Worm (Caenorhabditis elegans) whole organism, L3 larva: Measurements from ENCODE around the gene srw-145.

Experiments used
- ZK546.5 ChIP-seq: sonication (generic microtip); optimal IDR thresholded peaks from 2 replicates; lab custom pipeline; 2017; ENCODE audit warnings: missing biosample characterization, missing genetic modification characterization
- ama-1 ChIP-seq: fragments of 150-350 bp; optimal IDR thresholded peaks from 2 replicates; lab custom pipeline; 2018
- ceh-16 ChIP-seq: sonication (generic microtip); optimal IDR thresholded peaks from 2 replicates; lab custom pipeline; 2017; ENCODE audit warnings: missing biosample characterization, missing genetic modification characterization
- ceh-28 ChIP-seq: fragments of 150-350 bp; optimal IDR thresholded peaks from 2 replicates; lab custom pipeline; 2014; ENCODE audit warnings: missing biosample characterization, missing genetic modification reagents, missing genetic modification characterization
- daf-12 ChIP-seq: fragments of 150-350 bp; optimal IDR thresholded peaks from 2 replicates; lab custom pipeline; 2014; ENCODE audit warnings: missing biosample characterization, missing genetic modification reagents, missing genetic modification characterization
- egl-27 ChIP-seq: sonication (generic microtip); optimal IDR thresholded peaks from 4 replicates; lab custom pipeline; 2017; ENCODE audit warnings: missing biosample characterization, missing genetic modification reagents, missing genetic modification characterization
- egl-5 ChIP-seq: fragments of 150-350 bp; optimal IDR thresholded peaks from 2 replicates; lab custom pipeline; 2017; ENCODE audit warnings: missing biosample characterization, missing genetic modification reagents, missing genetic modification characterization, inconsistent platforms
- elt-1 ChIP-seq: fragments of 150-350 bp; optimal IDR thresholded peaks from 2 replicates; lab custom pipeline; 2014; ENCODE audit warnings: missing biosample characterization, missing genetic modification characterization
- elt-2 ChIP-seq: sonication (generic microtip); optimal IDR thresholded peaks from 2 replicates; lab custom pipeline; 2016; ENCODE audit warnings: missing genetic modification reagents, mild to moderate bottlenecking, missing genetic modification characterization, missing compliant biosample characterization
- eor-1 ChIP-seq, 2 experiments: fragments of 150-350 bp; optimal IDR thresholded peaks; 2 replicates each; lab custom pipeline; 2014 to 2018; ENCODE audit warnings: missing biosample characterization in 2 of 2, missing genetic modification characterization in 2 of 2
- fkh-10 ChIP-seq: sonication (generic microtip); optimal IDR thresholded peaks from 2 replicates; lab custom pipeline; 2017; ENCODE audit warnings: missing biosample characterization, missing genetic modification reagents, missing genetic modification characterization
- fos-1 ChIP-seq: fragments of 150-350 bp; optimal IDR thresholded peaks from 2 replicates; lab custom pipeline; 2014; ENCODE audit warnings: missing biosample characterization, missing genetic modification characterization
- hmg-11 ChIP-seq: sonication (generic microtip); optimal IDR thresholded peaks from 2 replicates; lab custom pipeline; 2016; ENCODE audit warnings: missing genetic modification characterization, missing compliant biosample characterization
- jun-1 ChIP-seq: fragments of 150-350 bp; optimal IDR thresholded peaks from 2 replicates; lab custom pipeline; 2014; ENCODE audit warnings: missing biosample characterization, missing genetic modification reagents, missing genetic modification characterization
- lsy-12 ChIP-seq: sonication (generic microtip); optimal IDR thresholded peaks from 2 replicates; lab custom pipeline; 2016; ENCODE audit warnings: mild to moderate bottlenecking, missing genetic modification characterization, missing compliant biosample characterization
- mdl-1 ChIP-seq: fragments of 150-350 bp; optimal IDR thresholded peaks from 2 replicates; lab custom pipeline; 2014; ENCODE audit warnings: missing biosample characterization, missing genetic modification characterization
- mml-1 ChIP-seq: fragments of 150-350 bp; sonication (generic microtip); optimal IDR thresholded peaks from 3 replicates; lab custom pipeline; 2014; ENCODE audit warnings: missing biosample characterization, missing genetic modification characterization
- nfya-1 ChIP-seq: sonication (generic microtip); optimal IDR thresholded peaks from 2 replicates; lab custom pipeline; 2017; ENCODE audit warnings: missing genetic modification characterization, mild to moderate bottlenecking, missing compliant biosample characterization, antibody characterized with exemption, moderate library complexity; ENCODE audit not compliant: insufficient read depth
- nhr-11 ChIP-seq: fragments of 150-350 bp; optimal IDR thresholded peaks from 2 replicates; lab custom pipeline; 2014; ENCODE audit warnings: missing biosample characterization, missing genetic modification characterization
- nhr-23 ChIP-seq: fragments of 150-350 bp; optimal IDR thresholded peaks from 2 replicates; lab custom pipeline; 2014; ENCODE audit warnings: missing biosample characterization, missing genetic modification reagents, missing genetic modification characterization
- nhr-237 ChIP-seq: fragments of 150-350 bp; optimal IDR thresholded peaks from 2 replicates; lab custom pipeline; 2014; ENCODE audit warnings: missing biosample characterization, missing genetic modification characterization
- nhr-28 ChIP-seq: fragments of 150-350 bp; optimal IDR thresholded peaks from 2 replicates; lab custom pipeline; 2014; ENCODE audit warnings: missing biosample characterization, missing genetic modification characterization
- nhr-43 ChIP-seq: sonication (generic microtip); optimal IDR thresholded peaks from 2 replicates; lab custom pipeline; 2016; ENCODE audit warnings: mild to moderate bottlenecking, missing genetic modification characterization, missing compliant biosample characterization; ENCODE audit not compliant: poor library complexity, severe bottlenecking
- nhr-67 ChIP-seq: fragments of 150-350 bp; optimal IDR thresholded peaks from 2 replicates; lab custom pipeline; 2014; ENCODE audit warnings: missing biosample characterization, missing genetic modification characterization
- nhr-76 ChIP-seq: fragments of 150-350 bp; sonication (generic microtip); optimal IDR thresholded peaks from 5 replicates; lab custom pipeline; 2014; ENCODE audit warnings: missing biosample characterization, missing genetic modification characterization
- pha-4 ChIP-seq: fragments of 150-350 bp; optimal IDR thresholded peaks from 2 replicates; lab custom pipeline; 2014; ENCODE audit warnings: missing biosample characterization, missing genetic modification reagents, missing genetic modification characterization
- pqm-1 ChIP-seq: fragments of 150-350 bp; optimal IDR thresholded peaks from 2 replicates; lab custom pipeline; 2017; ENCODE audit warnings: missing biosample characterization, missing genetic modification characterization, inconsistent platforms
- sea-2 ChIP-seq: fragments of 150-350 bp; sonication (generic microtip); optimal IDR thresholded peaks from 4 replicates; lab custom pipeline; 2014; ENCODE audit warnings: missing biosample characterization, missing genetic modification reagents, missing genetic modification characterization
- skn-1 ChIP-seq: fragments of 150-350 bp; optimal IDR thresholded peaks from 2 replicates; lab custom pipeline; 2014; ENCODE audit warnings: missing biosample characterization, missing genetic modification characterization
- snpc-4 ChIP-seq: fragments of 150-350 bp; optimal IDR thresholded peaks from 2 replicates; lab custom pipeline; 2014; ENCODE audit warnings: missing biosample characterization, missing genetic modification characterization
- unc-39 ChIP-seq: sonication (generic microtip); optimal IDR thresholded peaks from 4 replicates; lab custom pipeline; 2017; ENCODE audit warnings: missing biosample characterization, missing genetic modification characterization
- unc-62 ChIP-seq: fragments of 150-350 bp; sonication (generic microtip); optimal IDR thresholded peaks from 4 replicates; lab custom pipeline; 2014; ENCODE audit warnings: missing biosample characterization, missing genetic modification reagents, missing genetic modification characterization
- zag-1 ChIP-seq: fragments of 150-350 bp; optimal IDR thresholded peaks from 2 replicates; lab custom pipeline; 2014; ENCODE audit warnings: missing biosample characterization, missing genetic modification characterization
- ztf-4 ChIP-seq: fragments of 150-350 bp; optimal IDR thresholded peaks from 2 replicates; lab custom pipeline; 2014; ENCODE audit warnings: missing biosample characterization, missing genetic modification characterization

srw-145 gene

DNA sequence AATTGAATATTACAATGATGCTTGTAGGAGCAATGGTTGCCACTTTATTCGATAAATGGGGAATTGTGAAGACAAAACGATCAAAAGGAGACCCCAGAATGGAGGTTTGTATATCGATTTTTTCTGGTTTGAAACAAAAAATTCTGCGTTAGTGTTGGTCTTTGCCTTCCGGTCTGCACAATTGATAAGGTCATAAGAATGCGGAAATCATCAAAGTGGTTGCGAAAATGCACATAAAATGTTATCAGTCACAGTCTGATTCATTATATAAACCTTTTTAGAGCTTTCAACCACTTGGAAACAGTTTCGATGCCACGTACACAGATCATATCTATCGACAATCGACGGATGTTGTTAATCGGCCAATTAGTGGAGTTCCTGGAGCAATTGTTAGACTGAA lies 43.4 kb upstream of the srw-145 start:
- TF ChIP-seq pqm-1 (tag; lab: Kevin White, UChicago), result peak; percentile 92
- no peak for TF ChIP-seq ZK546.5 (tag; lab: Kevin White, UChicago)
- peak; percentile 93 for TF ChIP-seq elt-2 (tag; lab: Kevin White, UChicago)
- no peak for TF ChIP-seq unc-62
- TF ChIP-seq, all 47 proteins: peak for 2

DNA sequence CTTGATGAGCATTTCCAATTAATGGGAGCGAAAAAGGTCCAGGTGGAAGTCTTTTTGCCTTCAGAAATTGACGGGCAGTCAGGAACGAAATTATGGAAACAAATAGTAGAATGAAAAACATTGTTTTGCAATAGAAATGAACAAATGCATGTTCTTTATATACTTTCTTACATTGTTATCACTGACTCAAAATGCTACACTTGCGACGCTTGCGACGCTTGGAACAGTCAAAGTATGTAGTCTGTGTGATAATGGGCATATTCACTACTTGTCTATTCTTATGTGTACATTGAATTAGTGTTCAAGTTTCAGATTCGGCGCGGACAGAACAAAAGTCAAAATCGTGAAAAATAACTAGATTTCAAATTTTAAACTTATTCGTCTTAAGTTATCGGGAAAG lies 38.6 kb upstream of the srw-145 start, which contains the start of gene cyp-35C1:
Gene cyp-35C1, minus strand, starts transcription at position 132 of the 400 bp plus-strand sequence.
- TF ChIP-seq ztf-4 (tag; lab: Kevin White, UChicago) (no peak), elt-2 (tag; lab: Kevin White, UChicago) (peak; percentile 59), pqm-1 (tag; lab: Kevin White, UChicago) (peak; percentile 51), daf-12 (tag; lab: Kevin White, UChicago) (no peak)

ce11 chrV:13899213-13899612 lies 37.7 kb upstream of the srw-145 start, which contains the start of gene oac-3:
Gene oac-3 (plus strand): TSS chrV:13899513.
- no peak for TF ChIP-seq nhr-28 (tag; lab: Kevin White, UChicago)
- TF ChIP-seq ztf-4 (tag; lab: Kevin White, UChicago), result no peak
- no peak for TF ChIP-seq zag-1
- TF ChIP-seq unc-39 (tag; lab: Kevin White, UChicago), result no peak
- no peak for TF ChIP-seq ceh-16
- TF ChIP-seq ZK546.5 (tag; lab: Kevin White, UChicago), result no peak
- TF ChIP-seq unc-62, result no peak
- TF ChIP-seq mml-1 (tag; lab: Kevin White, UChicago), result no peak

DNA sequence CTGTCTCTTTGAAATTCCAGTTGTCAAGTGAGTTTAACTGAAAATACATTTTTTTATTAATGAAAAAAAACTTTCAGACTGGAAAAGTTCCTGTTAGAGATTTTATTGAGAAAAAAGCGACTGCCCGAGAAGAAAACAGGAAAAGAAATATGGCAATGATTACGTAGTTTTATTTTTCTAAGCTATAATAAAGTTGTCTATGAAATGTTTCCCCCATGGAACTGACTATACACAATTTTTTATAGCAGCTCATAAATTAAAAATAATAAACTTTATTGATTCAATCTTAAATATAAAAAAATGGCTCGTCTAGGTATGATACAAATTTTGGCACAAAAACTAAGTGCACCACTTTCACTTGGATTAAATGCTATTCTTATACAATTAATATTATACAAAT lies 34.5 kb upstream of the srw-145 start, which contains the start of gene C06B3.1:
Gene C06B3.1, plus strand, starts transcription at position 301 of the 400 bp plus-strand sequence.
- TF ChIP-seq nhr-67 (tag; lab: Kevin White, UChicago), result no peak
- TF ChIP-seq snpc-4 (tag; lab: Kevin White, UChicago), result no peak
- TF ChIP-seq skn-1 (tag; lab: Kevin White, UChicago), result no peak
- TF ChIP-seq ceh-16, result no peak
- no peak for TF ChIP-seq egl-27 (tag; lab: Kevin White, UChicago)
- TF ChIP-seq ZK546.5 (tag; lab: Kevin White, UChicago), result no peak
- no peak for TF ChIP-seq mdl-1 (tag; lab: Kevin White, UChicago)
- no peak for TF ChIP-seq nhr-43 (tag; lab: Kevin White, UChicago)
- no peak for TF ChIP-seq fkh-10 (GFP tag; lab: Kevin White, UChicago)
- no peak for TF ChIP-seq eor-1 (tag; optimal IDR thresholded peaks at IDR 0.05; lab: Kevin White, UChicago)
- TF ChIP-seq egl-5 (tag; lab: Kevin White, UChicago), result no peak
- TF ChIP-seq nhr-23, result no peak
- TF ChIP-seq lsy-12 (tag; lab: Kevin White, UChicago), result no peak
- TF ChIP-seq pha-4 (tag; lab: Kevin White, UChicago), result no peak
- TF ChIP-seq, all 47 proteins: peak for 0

DNA sequence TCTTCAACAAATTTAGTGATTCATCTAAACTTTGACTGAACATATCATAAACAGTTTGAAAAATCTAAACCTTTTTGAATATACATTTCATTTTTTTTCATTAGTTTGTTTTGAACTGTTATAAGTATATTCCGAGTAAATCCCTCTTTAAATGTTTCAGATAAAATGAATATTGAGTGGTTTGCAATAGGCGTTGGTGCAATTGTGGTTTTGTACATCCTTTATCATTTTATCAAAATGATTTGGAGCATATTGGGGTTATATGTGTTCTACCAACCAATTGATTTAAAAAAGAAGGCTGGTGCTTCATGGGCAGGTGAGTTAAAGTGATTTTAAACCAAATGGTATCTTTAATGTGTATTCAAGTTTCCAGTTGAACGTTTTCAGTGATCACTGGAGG lies 32.5 kb upstream of the srw-145 start, which contains the start of gene stdh-3:
Gene stdh-3, plus strand, starts transcription at position 166 of the 400 bp plus-strand sequence.
- TF ChIP-seq elt-2 (tag; lab: Kevin White, UChicago) (no peak), hmg-11 (tag; lab: Kevin White, UChicago) (no peak), nhr-28 (tag; lab: Kevin White, UChicago) (no peak), sea-2 (GFP tag; lab: Kevin White, UChicago) (no peak), zag-1 (no peak), snpc-4 (tag; lab: Kevin White, UChicago) (no peak), elt-1 (tag; lab: Kevin White, UChicago) (no peak), ceh-28 (tag; lab: Kevin White, UChicago) (no peak), fos-1 (tag; lab: Kevin White, UChicago) (no peak), pha-4 (tag; lab: Kevin White, UChicago) (no peak), nhr-11 (no peak), egl-27 (tag; lab: Kevin White, UChicago) (no peak), ama-1 (lab: Kevin White, UChicago) (no peak), nhr-76 (tag; lab: Kevin White, UChicago) (no peak), jun-1 (no peak), nhr-237 (tag; lab: Kevin White, UChicago) (no peak), nfya-1 (tag; lab: Kevin White, UChicago) (no peak)
